Fruit fly (Drosophila melanogaster): ENCODE results near the gene CG5112.

Gene CG5112

DNA sequence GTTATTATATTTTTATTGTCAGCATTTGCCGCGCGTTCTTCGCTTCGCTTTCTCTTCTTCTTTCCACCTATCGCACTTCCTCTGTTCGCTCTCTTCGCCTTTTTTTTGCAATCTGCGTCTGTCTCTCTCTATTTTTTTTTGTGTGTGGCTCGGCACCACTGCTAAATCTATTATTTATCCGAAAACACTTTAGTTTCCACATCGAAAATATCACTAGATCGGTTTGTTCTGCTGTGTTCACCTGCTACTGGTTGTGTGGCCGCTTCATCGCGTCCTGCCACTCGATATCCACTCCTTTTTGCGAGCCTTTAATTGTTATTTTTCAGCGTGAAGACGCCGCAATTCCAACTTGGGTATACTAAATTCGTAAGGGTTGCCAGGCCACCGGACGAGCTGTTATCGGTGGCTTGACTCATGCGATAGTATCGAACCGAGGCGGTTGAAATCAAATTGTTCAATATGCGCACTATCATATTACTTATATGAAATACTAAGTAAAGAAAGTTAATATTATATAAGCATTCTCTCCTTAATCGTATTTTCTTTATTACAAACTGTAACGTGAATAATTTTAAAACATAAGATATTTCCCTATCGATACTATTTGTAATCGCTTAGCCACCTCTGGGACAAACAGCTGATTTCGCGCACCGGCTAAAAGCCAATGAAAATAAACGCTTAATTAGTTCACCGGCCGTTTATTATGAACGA, 8.6 kb upstream of the CG5112 start, which contains the start of the genes XNP, CG42488 and CG5116 (continued):
- TF ChIP-seq dmrt11E (tag; optimal IDR thresholded peaks at IDR 0.05) (peak; percentile 48), ato (GFP tag; IDR thresholded peaks at IDR 0.05; ENCODE audit: partially characterized antibody) (peak; percentile 92), CG2202 (tag; optimal IDR thresholded peaks at IDR 0.05) (no peak), CG12744 (GFP tag; optimal IDR thresholded peaks at IDR 0.05) (no peak), CG33213 (GFP tag; optimal IDR thresholded peaks at IDR 0.05) (peak; percentile 34), CG11723 (GFP tag; optimal IDR thresholded peaks at IDR 0.05) (no peak), sens-2 (GFP tag; IDR thresholded peaks at IDR 0.05) (no peak), Awh (GFP tag; IDR thresholded peaks at IDR 0.05) (no peak), lmd (GFP tag; IDR thresholded peaks at IDR 0.05) (peak; percentile 32; the same call in 1 of the 2 replicates), CG10267 (tag; optimal IDR thresholded peaks at IDR 0.05) (peak; percentile 62), ATbp (GFP tag; optimal IDR thresholded peaks at IDR 0.05) (no peak), CG13296 (GFP tag; optimal IDR thresholded peaks at IDR 0.05) (peak; percentile 30), cg (GFP tag; optimal IDR thresholded peaks at IDR 0.05) (no peak), stwl (tag; optimal IDR thresholded peaks at IDR 0.05) (peak; percentile 74), Hr39 (optimal IDR thresholded peaks at IDR 0.05) (no peak), CG4424 (GFP tag; optimal IDR thresholded peaks at IDR 0.05) (peak; percentile 60), HmgD (GFP tag; optimal IDR thresholded peaks at IDR 0.05) (peak; percentile 3), abd-A (tag; optimal IDR thresholded peaks at IDR 0.05) (no peak), Fer3 (tag; optimal IDR thresholded peaks at IDR 0.05) (peak; percentile 45), Bgb (GFP tag; IDR thresholded peaks at IDR 0.05; ENCODE audit: partially characterized antibody) (peak; percentile 97), CG42726 (GFP tag; IDR thresholded peaks at IDR 0.05; ENCODE audit: partially characterized antibody) (peak; percentile 92), eve (GFP tag; optimal IDR thresholded peaks at IDR 0.05) (no peak), Dad (GFP tag; optimal IDR thresholded peaks at IDR 0.05) (peak; percentile 52), jing (GFP tag; optimal IDR thresholded peaks at IDR 0.05) (no peak), tin (GFP tag; optimal IDR thresholded peaks at IDR 0.05) (peak; percentile 36), onecut (GFP tag; IDR thresholded peaks at IDR 0.05) (no peak), CG6254 (GFP tag; optimal IDR thresholded peaks at IDR 0.05) (no peak), CG6689 (GFP tag; IDR thresholded peaks at IDR 0.05) (peak; percentile 53), CG1647 (GFP tag; optimal IDR thresholded peaks at IDR 0.05) (no peak), bigmax (GFP tag; optimal IDR thresholded peaks at IDR 0.05) (no peak), yki (optimal IDR thresholded peaks at IDR 0.05) (no peak), Rx (GFP tag; IDR thresholded peaks at IDR 0.05) (no peak), scrt (GFP tag; optimal IDR thresholded peaks at IDR 0.05) (peak; percentile 43), sna (GFP tag; IDR thresholded peaks at IDR 0.05; ENCODE audit: partially characterized antibody) (peak; percentile 99), chinmo (GFP tag; IDR thresholded peaks at IDR 0.05; ENCODE audit: partially characterized antibody) (peak; percentile 96), CG9797 (GFP tag; optimal IDR thresholded peaks at IDR 0.05) (peak; percentile 49), CG10366 (GFP tag; IDR thresholded peaks at IDR 0.05) (peak; percentile 27; the same call in 1 of the 2 replicates), ssp (GFP tag; IDR thresholded peaks at IDR 0.05) (0 out of 2 replicates have a peak, but pooled peaks have one; percentile 46), CG8281 (tag; optimal IDR thresholded peaks at IDR 0.05) (no peak), nmo (GFP tag; optimal IDR thresholded peaks at IDR 0.05) (peak; percentile 82), CG1024 (GFP tag; IDR thresholded peaks at IDR 0.05) (0 out of 2 replicates have a peak, but pooled peaks have one; percentile 3), MTF-1 (GFP tag; optimal IDR thresholded peaks at IDR 0.05; ENCODE audit: borderline replicate concordance) (no peak), Dref (GFP tag; IDR thresholded peaks at IDR 0.05) (peak; percentile 79), disco-r (GFP tag; optimal IDR thresholded peaks at IDR 0.05) (no peak), CG11560 (tag; IDR thresholded peaks at IDR 0.05) (no peak), az2 (GFP tag; optimal IDR thresholded peaks at IDR 0.05) (peak; percentile 27), CG32532 (GFP tag; IDR thresholded peaks at IDR 0.05) (peak; percentile 68), Dip2 (GFP tag; IDR thresholded peaks at IDR 0.05) (no peak), CG12942 (GFP tag; optimal IDR thresholded peaks at IDR 0.05) (peak; percentile 30), CG30431 (GFP tag; optimal IDR thresholded peaks at IDR 0.05) (no peak)
